Fruit fly (Drosophila melanogaster) S2 (cell line): ENCODE data around the gene CheA87a.

Experiments
- CG8478 ChIP-seq: fragments of >200 bp; optimal IDR thresholded peaks from 2 replicates; lab custom pipeline; 2018
- CTCF ChIP-seq, 2 experiments: fragments of >200 bp; optimal IDR thresholded peaks; 2 replicates each; lab custom pipeline; 2018

DNA sequence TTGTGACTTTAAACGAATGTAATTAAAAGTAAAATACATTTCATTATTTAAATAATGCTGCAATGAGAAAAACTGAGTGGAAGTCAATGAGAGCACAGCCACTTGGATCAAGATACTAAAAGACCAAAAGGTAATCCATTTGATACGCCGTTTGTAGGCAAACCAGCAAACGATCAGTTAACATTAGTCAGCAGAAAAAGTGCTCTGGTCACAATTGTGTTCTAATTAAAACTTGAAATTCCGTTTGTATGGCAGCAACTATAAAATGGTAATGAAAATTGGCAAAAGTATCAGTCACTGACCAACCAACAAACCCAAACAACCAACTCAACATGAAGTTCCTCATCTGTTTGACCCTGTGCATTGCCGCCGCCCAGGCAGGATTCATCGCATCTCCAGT is 28.1 kb downstream of the CheA87a start, which contains the start of gene CG14377:
- TF ChIP-seq CG8478, result no peak
- TF ChIP-seq CTCF (optimal IDR thresholded peaks at IDR 0.05; lab: Kevin White, UChicago), result no peak
